Worm (Caenorhabditis elegans) whole organism, L3 larva: Measurements from ENCODE around the gene nhr-159.

ENCODE experiments used
- ama-1 ChIP-seq: fragments of 150-350 bp; optimal IDR thresholded peaks from 2 replicates; lab custom pipeline; 2018
- elt-1 ChIP-seq: fragments of 150-350 bp; optimal IDR thresholded peaks from 2 replicates; lab custom pipeline; 2014; ENCODE audit warnings: missing biosample characterization, missing genetic modification characterization
- elt-3 ChIP-seq, 3 experiments: fragments of 150-350 bp in 1 of 3; sonication (generic microtip) in 2 of 3; optimal IDR thresholded peaks; 2 replicates in 2 of 3; 4 replicates in 1 of 3; lab custom pipeline; 2014 to 2017; ENCODE audit warnings: missing biosample characterization in 3 of 3, missing genetic modification characterization in 3 of 3
- fkh-10 ChIP-seq: sonication (generic microtip); optimal IDR thresholded peaks from 2 replicates; lab custom pipeline; 2017; ENCODE audit warnings: missing biosample characterization, missing genetic modification reagents, missing genetic modification characterization
- nhr-237 ChIP-seq: fragments of 150-350 bp; optimal IDR thresholded peaks from 2 replicates; lab custom pipeline; 2014; ENCODE audit warnings: missing biosample characterization, missing genetic modification characterization
- nhr-77 ChIP-seq: fragments of 150-350 bp; optimal IDR thresholded peaks from 2 replicates; lab custom pipeline; 2014; ENCODE audit warnings: missing biosample characterization, missing genetic modification characterization
- snpc-4 ChIP-seq: fragments of 150-350 bp; optimal IDR thresholded peaks from 2 replicates; lab custom pipeline; 2014; ENCODE audit warnings: missing biosample characterization, missing genetic modification characterization
- ztf-4 ChIP-seq: fragments of 150-350 bp; optimal IDR thresholded peaks from 2 replicates; lab custom pipeline; 2014; ENCODE audit warnings: missing biosample characterization, missing genetic modification characterization

- no peak for TF ChIP-seq ama-1 (lab: Kevin White, UChicago)
- TF ChIP-seq nhr-237 (tag; lab: Kevin White, UChicago): no peak
- TF ChIP-seq fkh-10 (GFP tag; lab: Kevin White, UChicago): no peak
- TF ChIP-seq elt-3 (tag; optimal IDR thresholded peaks at IDR 0.05; lab: Kevin White, UChicago): no peak
- TF ChIP-seq nhr-77: no peak
- TF ChIP-seq elt-1 (tag; lab: Kevin White, UChicago): no peak
- no peak for TF ChIP-seq snpc-4
- TF ChIP-seq ztf-4: no peak
Measured at ce11 chrV:3868905-3869304, 9.2 kb downstream of the nhr-159 start, which contains the start of gene nhr-157.
